Fruit fly (Drosophila melanogaster) whole organism, embryonic: ENCODE results near the gene CG17321.

Experiments used
- Abd-B ChIP-seq: fragments of 200-800 bp; sonication (Bioruptor generic); optimal IDR thresholded peaks from 2 replicates; lab custom pipeline; 2018; ENCODE audit warnings: missing biosample characterization, mild to moderate bottlenecking, missing genetic modification characterization, moderate library complexity
- Atf-2 ChIP-seq: fragments of 200-800 bp; sonication (Bioruptor generic); optimal IDR thresholded peaks from 2 replicates; lab custom pipeline; 2016; ENCODE audit warnings: missing biosample characterization, missing genetic modification characterization
- Awh ChIP-seq: fragments of 200-800 bp; sonication (Bioruptor generic); IDR thresholded peaks from 2 replicates; pipeline ENCODE4, ENCODE4 v1.3.6; 2022; ENCODE audit warnings: missing biosample characterization, missing genetic modification characterization
- CG10321 ChIP-seq: fragments of 200-800 bp; sonication (Bioruptor generic); IDR thresholded peaks from 2 replicates; pipeline ENCODE4 v1.3.6; 2022; ENCODE audit warnings: missing biosample characterization, missing genetic modification characterization
- CG10565 ChIP-seq: fragments of 200-800 bp; sonication (Bioruptor generic); optimal IDR thresholded peaks from 3 replicates; lab custom pipeline; 2016; ENCODE audit warnings: missing biosample characterization, mild to moderate bottlenecking, missing genetic modification characterization
- CG12769 ChIP-seq: fragments of 200-800 bp; sonication (Bioruptor generic); optimal IDR thresholded peaks from 2 replicates; lab custom pipeline; 2019; ENCODE audit warnings: missing biosample characterization, mild to moderate bottlenecking, missing genetic modification characterization, moderate library complexity
- CG13775 ChIP-seq: fragments of 200-800 bp; sonication (Bioruptor generic); optimal IDR thresholded peaks from 3 replicates; lab custom pipeline; 2017; ENCODE audit warnings: missing biosample characterization, mild to moderate bottlenecking, missing genetic modification characterization
- CG14050 ChIP-seq: fragments of 200-800 bp; sonication (Bioruptor generic); IDR thresholded peaks from 3 replicates; pipeline ENCODE4 v1.3.6; 2022; ENCODE audit warnings: missing biosample characterization, missing genetic modification characterization
- CG15011 ChIP-seq: fragments of 200-800 bp; sonication (Bioruptor generic); optimal IDR thresholded peaks from 3 replicates; lab custom pipeline; 2018; ENCODE audit warnings: missing biosample characterization, mild to moderate bottlenecking, missing genetic modification characterization
- CG16863 ChIP-seq: fragments of 200-800 bp; sonication (Bioruptor generic); optimal IDR thresholded peaks from 3 replicates; lab custom pipeline; 2016; ENCODE audit warnings: missing biosample characterization, missing genetic modification characterization
- CG17186 ChIP-seq: fragments of 200-800 bp; sonication (Bioruptor generic); optimal IDR thresholded peaks from 3 replicates; lab custom pipeline; 2017; ENCODE audit warnings: missing biosample characterization, missing genetic modification reagents, missing genetic modification characterization
- CG2199 ChIP-seq: fragments of 200-800 bp; sonication (Bioruptor generic); IDR thresholded peaks from 3 replicates; pipeline ENCODE4 v1.3.6; 2022; ENCODE audit warnings: missing biosample characterization, missing genetic modification characterization
- CG2712 ChIP-seq: fragments of 200-800 bp; optimal IDR thresholded peaks from 3 replicates; lab custom pipeline; 2019; ENCODE audit warnings: missing biosample characterization, mild to moderate bottlenecking, missing genetic modification characterization, moderate library complexity
- CG34224 ChIP-seq: fragments of 200-800 bp; sonication (Bioruptor generic); IDR thresholded peaks from 3 replicates; pipeline ENCODE4 v1.3.6; 2022; ENCODE audit warnings: missing biosample characterization, missing genetic modification characterization; ENCODE audit not compliant: partially characterized antibody
- CG3995 ChIP-seq: fragments of 200-800 bp; sonication (Bioruptor generic); optimal IDR thresholded peaks from 3 replicates; lab custom pipeline; 2016; ENCODE audit warnings: missing biosample characterization, missing genetic modification characterization
- CG43689 ChIP-seq: fragments of 200-800 bp; sonication (Bioruptor generic); IDR thresholded peaks from 2 replicates; pipeline ENCODE4 v1.3.6; 2022; ENCODE audit warnings: missing biosample characterization, missing genetic modification characterization
- CG6254 ChIP-seq: fragments of 200-800 bp; sonication (Bioruptor generic); optimal IDR thresholded peaks from 3 replicates; lab custom pipeline; 2017; ENCODE audit warnings: mild to moderate bottlenecking, missing biosample characterization, missing genetic modification reagents, missing genetic modification characterization
- CG6272 ChIP-seq: fragments of 200-800 bp; sonication (Bioruptor generic); IDR thresholded peaks from 2 replicates; pipeline ENCODE4 v1.3.6; 2022; ENCODE audit warnings: missing biosample characterization, missing genetic modification characterization
- CG6791 ChIP-seq: fragments of 200-800 bp; sonication (Bioruptor generic); IDR thresholded peaks from 3 replicates; pipeline ENCODE4 v1.3.6; 2022; ENCODE audit warnings: missing biosample characterization, missing genetic modification characterization; ENCODE audit not compliant: partially characterized antibody
- CG7745 ChIP-seq: fragments of 200-800 bp; sonication (Bioruptor generic); optimal IDR thresholded peaks from 2 replicates; lab custom pipeline; 2018; ENCODE audit warnings: missing biosample characterization, mild to moderate bottlenecking, missing genetic modification characterization, moderate library complexity
- Dref ChIP-seq: fragments of 200-800 bp; sonication (Bioruptor generic); IDR thresholded peaks from 2 replicates; pipeline ENCODE4 v1.3.6; 2022; ENCODE audit warnings: missing biosample characterization, missing genetic modification characterization
- Elba2 ChIP-seq: fragments of 200-800 bp; sonication (Bioruptor generic); optimal IDR thresholded peaks from 3 replicates; lab custom pipeline; 2016; ENCODE audit warnings: missing biosample characterization, missing genetic modification characterization
- Gsc ChIP-seq: fragments of 200-800 bp; sonication (Bioruptor generic); IDR thresholded peaks from 2 replicates; pipeline ENCODE4 v1.3.6; 2022; ENCODE audit warnings: missing biosample characterization, missing genetic modification characterization
- HLH3B ChIP-seq: fragments of 200-800 bp; sonication (Bioruptor generic); IDR thresholded peaks from 2 replicates; pipeline ENCODE4 v1.3.6; 2022; ENCODE audit warnings: missing biosample characterization, missing genetic modification characterization
- HLHmδ ChIP-seq: fragments of 200-800 bp; sonication (Bioruptor generic); optimal IDR thresholded peaks from 2 replicates; lab custom pipeline; 2018; ENCODE audit warnings: missing biosample characterization, mild to moderate bottlenecking, missing genetic modification characterization, moderate library complexity
- HmgD ChIP-seq: fragments of 200-800 bp; sonication (Bioruptor generic); optimal IDR thresholded peaks from 3 replicates; lab custom pipeline; 2016; ENCODE audit warnings: missing biosample characterization, missing genetic modification characterization
- Hr51 ChIP-seq, 2 experiments: fragments of 200-800 bp; sonication (Bioruptor generic); optimal IDR thresholded peaks; 2 replicates in 1 of 2; 3 replicates in 1 of 2; lab custom pipeline; 2016 to 2018; ENCODE audit warnings: missing biosample characterization in 2 of 2, missing genetic modification characterization in 2 of 2, mild to moderate bottlenecking in 1 of 2, moderate library complexity in 1 of 2
- Hr78 ChIP-seq, 2 experiments: fragments of 200-800 bp in 1 of 2; fragments of >200 bp in 1 of 2; sonication (Bioruptor generic) in 1 of 2; optimal IDR thresholded peaks; 2 replicates each; lab custom pipeline; 2017 to 2019; ENCODE audit warnings: missing biosample characterization in 2 of 2, missing genetic modification characterization in 2 of 2, mild to moderate bottlenecking in 1 of 2, moderate library complexity in 1 of 2
- Lhr ChIP-seq: fragments of 200-800 bp; sonication (Bioruptor generic); optimal IDR thresholded peaks from 3 replicates; lab custom pipeline; 2017; ENCODE audit warnings: mild to moderate bottlenecking, missing biosample characterization, missing genetic modification reagents, missing genetic modification characterization
- Meics ChIP-seq: fragments of 200-800 bp; sonication (Bioruptor generic); optimal IDR thresholded peaks from 2 replicates; lab custom pipeline; 2017; ENCODE audit warnings: missing biosample characterization, mild to moderate bottlenecking, missing genetic modification characterization
- Mrtf ChIP-seq: fragments of 200-800 bp; sonication (Bioruptor generic); IDR thresholded peaks from 3 replicates; pipeline ENCODE4 v1.3.6; 2022; ENCODE audit warnings: missing biosample characterization, missing genetic modification characterization
- NC2β ChIP-seq: fragments of 200-800 bp; sonication (Bioruptor generic); optimal IDR thresholded peaks from 2 replicates; lab custom pipeline; 2016; ENCODE audit warnings: missing biosample characterization, missing genetic modification characterization
- Nf-YA ChIP-seq: fragments of 200-800 bp; sonication (Bioruptor generic); IDR thresholded peaks from 2 replicates; pipeline ENCODE4 v1.3.6; 2022; ENCODE audit warnings: missing biosample characterization, missing genetic modification characterization
- Oli ChIP-seq: fragments of 200-800 bp; sonication (Bioruptor generic); optimal IDR thresholded peaks from 2 replicates; lab custom pipeline; 2018; ENCODE audit warnings: missing biosample characterization, mild to moderate bottlenecking, missing genetic modification characterization, moderate library complexity
- Xbp1 ChIP-seq: fragments of 200-800 bp; sonication (Bioruptor generic); optimal IDR thresholded peaks from 3 replicates; lab custom pipeline; 2016; ENCODE audit warnings: missing biosample characterization, mild to moderate bottlenecking, missing genetic modification characterization
- Xrp1 ChIP-seq: fragments of 200-800 bp; sonication (Bioruptor generic); IDR thresholded peaks from 2 replicates; pipeline ENCODE4 v1.3.6; 2022; ENCODE audit warnings: missing biosample characterization, missing genetic modification characterization
- chif ChIP-seq, 2 experiments: fragments of 200-800 bp; sonication (Bioruptor generic); optimal IDR thresholded peaks; 3 replicates each; lab custom pipeline; 2016; ENCODE audit warnings: missing biosample characterization in 2 of 2, missing genetic modification characterization in 2 of 2
- chinmo ChIP-seq: fragments of 200-800 bp; sonication (Bioruptor generic); IDR thresholded peaks from 4 replicates; pipeline ENCODE4 v1.3.6; 2022; ENCODE audit warnings: missing biosample characterization, missing genetic modification characterization; ENCODE audit not compliant: partially characterized antibody
- corto ChIP-seq: fragments of 200-800 bp; sonication (Bioruptor generic); optimal IDR thresholded peaks from 2 replicates; lab custom pipeline; 2016; ENCODE audit warnings: missing biosample characterization, mild to moderate bottlenecking, missing genetic modification characterization, moderate library complexity
- dan ChIP-seq: fragments of 200-800 bp; sonication (Bioruptor generic); IDR thresholded peaks from 2 replicates; pipeline ENCODE4 v1.3.6; 2022; ENCODE audit warnings: missing biosample characterization, missing genetic modification characterization
- danr ChIP-seq: fragments of 200-800 bp; sonication (Bioruptor generic); IDR thresholded peaks from 2 replicates; pipeline ENCODE4 v1.3.6; 2022; ENCODE audit warnings: missing biosample characterization, missing genetic modification characterization
- eyg ChIP-seq: fragments of 200-800 bp; sonication (Bioruptor generic); optimal IDR thresholded peaks from 3 replicates; lab custom pipeline; 2016; ENCODE audit warnings: missing biosample characterization, missing genetic modification characterization
- fru ChIP-seq: fragments of >200 bp; optimal IDR thresholded peaks from 2 replicates; lab custom pipeline; 2017
- mam ChIP-seq: fragments of 200-800 bp; sonication (Bioruptor generic); optimal IDR thresholded peaks from 3 replicates; lab custom pipeline; 2016; ENCODE audit warnings: missing biosample characterization, missing genetic modification characterization
- nerfin-1 ChIP-seq: fragments of 200-800 bp; sonication (Bioruptor generic); optimal IDR thresholded peaks from 3 replicates; lab custom pipeline; 2019; ENCODE audit warnings: missing biosample characterization, mild to moderate bottlenecking, missing genetic modification characterization, moderate library complexity
- pum ChIP-seq: fragments of 200-800 bp; sonication (Bioruptor generic); optimal IDR thresholded peaks from 2 replicates; lab custom pipeline; 2016; ENCODE audit warnings: missing biosample characterization, missing genetic modification characterization
- ro ChIP-seq: fragments of 200-800 bp; sonication (Bioruptor generic); IDR thresholded peaks from 2 replicates; pipeline ENCODE4 v1.3.6; 2022; ENCODE audit warnings: missing biosample characterization, missing genetic modification characterization
- scrt ChIP-seq: fragments of 200-800 bp; sonication (Bioruptor generic); optimal IDR thresholded peaks from 2 replicates; lab custom pipeline; 2018; ENCODE audit warnings: missing biosample characterization, mild to moderate bottlenecking, missing genetic modification characterization, moderate library complexity
- sens-2 ChIP-seq: fragments of 200-800 bp; sonication (Bioruptor generic); IDR thresholded peaks from 2 replicates; pipeline ENCODE4 v1.3.6; 2022; ENCODE audit warnings: missing biosample characterization, missing genetic modification characterization
- sob ChIP-seq: fragments of 200-800 bp; sonication (Bioruptor generic); IDR thresholded peaks from 2 replicates; pipeline ENCODE4 v1.3.6; 2022; ENCODE audit warnings: missing biosample characterization, missing genetic modification characterization
- sr ChIP-seq: fragments of 200-800 bp; sonication (Bioruptor generic); IDR thresholded peaks from 3 replicates; pipeline ENCODE4 v1.3.6; 2022; ENCODE audit warnings: missing biosample characterization, missing genetic modification characterization
- wor ChIP-seq: fragments of 200-800 bp; sonication (Bioruptor generic); IDR thresholded peaks from 2 replicates; pipeline ENCODE4 v1.3.6; 2022; ENCODE audit warnings: missing biosample characterization, missing genetic modification characterization

The CG17321 gene

DNA sequence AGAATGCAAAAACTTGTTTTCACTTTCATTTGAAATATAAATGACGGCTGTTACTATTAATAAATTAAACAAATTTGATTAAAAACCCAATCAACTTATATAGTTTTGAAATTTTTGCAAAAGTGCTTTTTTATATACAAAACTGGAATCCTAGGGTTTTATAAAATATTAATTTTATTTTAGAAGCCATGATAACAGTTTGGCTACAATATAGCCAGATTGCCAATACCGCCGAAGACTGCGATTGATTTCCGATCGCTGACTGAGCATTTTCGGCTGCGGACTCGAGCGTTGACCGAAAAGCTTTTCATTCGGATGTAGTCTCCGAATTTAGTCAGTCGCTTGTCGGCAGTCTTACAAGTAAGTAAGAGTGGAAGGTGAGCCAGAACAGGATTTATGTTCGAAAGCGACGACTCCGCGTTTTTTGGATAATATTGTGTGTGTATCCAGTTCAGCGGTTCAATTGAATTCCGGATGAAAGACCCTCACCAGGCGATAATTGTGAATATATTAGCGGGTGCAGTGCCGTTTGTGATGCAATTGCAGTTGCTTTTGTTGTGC is 21.7 kb upstream of the CG17321 start, which contains the start of gene Ugt36D1 (continued):
- no peak for TF ChIP-seq eyg (GFP tag; lab: Kevin White, UChicago)
- TF ChIP-seq HLH3B (GFP tag; lab: Robert Waterston, UW): peak; percentile 30; the same call in 1 of the 2 replicates
- no peak for TF ChIP-seq Lhr
- TF ChIP-seq mam (GFP tag; lab: Kevin White, UChicago): no peak
- no peak for TF ChIP-seq Nf-YA (GFP tag; lab: Robert Waterston, UW)
- TF ChIP-seq sr: no peak
- TF ChIP-seq CG2712 (tag; lab: Kevin White, UChicago): no peak
- no peak for TF ChIP-seq CG17186 (GFP tag; lab: Kevin White, UChicago)
- peak; percentile 81; the same call in 2 of the 4 replicates for TF ChIP-seq chinmo
- no peak for TF ChIP-seq ro (GFP tag; lab: Robert Waterston, UW)
- no peak for TF ChIP-seq NC2β (GFP tag; lab: Kevin White, UChicago)
- no peak for TF ChIP-seq CG10565 (GFP tag; lab: Kevin White, UChicago)
- TF ChIP-seq Xrp1 (GFP tag; lab: Robert Waterston, UW): no peak
- no peak for TF ChIP-seq sens-2 (GFP tag; lab: Robert Waterston, UW)
- TF ChIP-seq Meics (GFP tag; lab: Kevin White, UChicago): no peak
- TF ChIP-seq nerfin-1 (tag; lab: Kevin White, UChicago): no peak
- TF ChIP-seq Awh (GFP tag; lab: Robert Waterston, UW): no peak
- no peak for TF ChIP-seq HmgD (GFP tag; lab: Kevin White, UChicago)
- TF ChIP-seq Mrtf (GFP tag; lab: Robert Waterston, UW): no peak
- TF ChIP-seq HLHmδ: no peak
- TF ChIP-seq wor (GFP tag; lab: Robert Waterston, UW): no peak
- no peak for TF ChIP-seq chif (GFP tag; optimal IDR thresholded peaks at IDR 0.05; lab: Kevin White, UChicago)
- no peak for TF ChIP-seq Elba2 (GFP tag; lab: Kevin White, UChicago)
- no peak for TF ChIP-seq CG6254 (GFP tag; lab: Kevin White, UChicago)
- no peak for TF ChIP-seq CG43689
- TF ChIP-seq CG14050 (GFP tag; lab: Robert Waterston, UW): no peak
- TF ChIP-seq Atf-2: no peak
- no peak for TF ChIP-seq Oli (tag; lab: Kevin White, UChicago)
- TF ChIP-seq CG16863: no peak
- no peak for TF ChIP-seq CG3995 (GFP tag; lab: Kevin White, UChicago)
- TF ChIP-seq Hr51 (GFP tag; optimal IDR thresholded peaks at IDR 0.05; lab: Kevin White, UChicago): no peak
- TF ChIP-seq fru (lab: Kevin White, UChicago): no peak
- TF ChIP-seq sob (GFP tag; lab: Robert Waterston, UW): no peak
- TF ChIP-seq Abd-B: no peak
- no peak for TF ChIP-seq CG10321 (GFP tag; lab: Robert Waterston, UW)
- TF ChIP-seq Gsc: no peak
- TF ChIP-seq CG6272: no peak
- TF ChIP-seq CG12769 (tag; lab: Kevin White, UChicago): peak; percentile 50
- TF ChIP-seq CG34224 (GFP tag; lab: Robert Waterston, UW): no peak
- no peak for TF ChIP-seq danr (GFP tag; lab: Robert Waterston, UW)
- no peak for TF ChIP-seq CG15011
- no peak for TF ChIP-seq CG2199 (GFP tag; lab: Robert Waterston, UW)
- TF ChIP-seq pum (GFP tag; lab: Kevin White, UChicago): no peak
- no peak for TF ChIP-seq Xbp1 (GFP tag; lab: Kevin White, UChicago)
- no peak for TF ChIP-seq Hr78 (GFP tag; optimal IDR thresholded peaks at IDR 0.05; lab: Kevin White, UChicago)
- TF ChIP-seq CG7745 (tag; lab: Kevin White, UChicago): no peak
- no peak for TF ChIP-seq CG13775
- peak; percentile 4 for TF ChIP-seq corto (GFP tag; lab: Kevin White, UChicago)
- TF ChIP-seq Dref (GFP tag; lab: Robert Waterston, UW): no peak
- TF ChIP-seq dan (GFP tag; lab: Robert Waterston, UW): no peak
- no peak for TF ChIP-seq scrt (GFP tag; lab: Kevin White, UChicago)
- TF ChIP-seq CG6791: no peak
